Fruit fly (Drosophila melanogaster) whole organism, wandering third instar larva: ENCODE results near the gene Ns4.

Experiments
- Abd-B ChIP-seq: fragments of >200 bp; optimal IDR thresholded peaks from 2 replicates; lab custom pipeline; 2017; ENCODE audit warnings: missing biosample characterization, missing genetic modification characterization
- CG32264 ChIP-seq: fragments of 200-800 bp; sonication (Bioruptor generic); optimal IDR thresholded peaks from 2 replicates; lab custom pipeline; 2016; ENCODE audit warnings: missing biosample characterization, missing genetic modification characterization
- CG9705 ChIP-seq: fragments of 200-800 bp; sonication (Bioruptor generic); optimal IDR thresholded peaks from 2 replicates; lab custom pipeline; 2018; ENCODE audit warnings: missing biosample characterization, mild to moderate bottlenecking, missing genetic modification characterization
- CrebA ChIP-seq: fragments of 200-800 bp; sonication (Bioruptor generic); optimal IDR thresholded peaks from 2 replicates; lab custom pipeline; 2016; ENCODE audit warnings: missing biosample characterization, mild to moderate bottlenecking, missing genetic modification characterization, borderline replicate concordance
- Dfd ChIP-seq: fragments of >200 bp; optimal IDR thresholded peaks from 2 replicates; lab custom pipeline; 2017; ENCODE audit warnings: missing biosample characterization, missing genetic modification characterization
- Dif ChIP-seq: fragments of 200-275, 200-300 bp; sonication (Bioruptor generic); optimal IDR thresholded peaks from 2 replicates; lab custom pipeline; 2018; ENCODE audit warnings: missing biosample characterization, missing genetic modification characterization; ENCODE audit not compliant: partially characterized antibody
- GATAd ChIP-seq: sonication (Bioruptor generic); optimal IDR thresholded peaks from 2 replicates; lab custom pipeline; 2016; ENCODE audit warnings: missing biosample characterization, missing genetic modification characterization
- HLH106 ChIP-seq: fragments of 200-800 bp; optimal IDR thresholded peaks from 3 replicates; lab custom pipeline; 2019; ENCODE audit warnings: missing biosample characterization, mild to moderate bottlenecking, missing genetic modification characterization, moderate library complexity
- Hnf4 ChIP-seq: fragments of 200-800 bp; sonication (Bioruptor generic); optimal IDR thresholded peaks from 2 replicates; lab custom pipeline; 2016; ENCODE audit warnings: missing biosample characterization, mild to moderate bottlenecking, missing genetic modification characterization
- Hr78 ChIP-seq: fragments of >200 bp; optimal IDR thresholded peaks from 2 replicates; lab custom pipeline; 2017; ENCODE audit warnings: missing biosample characterization, missing genetic modification characterization
- Hr83 ChIP-seq: fragments of 200-300 bp; sonication (Bioruptor generic); optimal IDR thresholded peaks from 2 replicates; lab custom pipeline; 2016; ENCODE audit warnings: missing biosample characterization, mild to moderate bottlenecking, missing genetic modification characterization, moderate library complexity; ENCODE audit not compliant: poor library complexity, severe bottlenecking
- Jra ChIP-seq: sonication (Bioruptor generic); optimal IDR thresholded peaks from 2 replicates; lab custom pipeline; 2016; ENCODE audit warnings: missing biosample characterization, missing genetic modification characterization
- Mio ChIP-seq: sonication (Bioruptor generic); optimal IDR thresholded peaks from 2 replicates; lab custom pipeline; 2016; ENCODE audit warnings: missing biosample characterization, missing genetic modification characterization
- Myc ChIP-seq: fragments of >200 bp; optimal IDR thresholded peaks from 2 replicates; lab custom pipeline; 2017
- N ChIP-seq: fragments of >200 bp; optimal IDR thresholded peaks from 2 replicates; lab custom pipeline; 2018; ENCODE audit warnings: missing biosample characterization, missing external identifiers, missing genetic modification characterization
- OdsH ChIP-seq: fragments of 200-800 bp; sonication (Bioruptor generic); optimal IDR thresholded peaks from 2 replicates; lab custom pipeline; 2016; ENCODE audit warnings: missing biosample characterization, mild to moderate bottlenecking, missing genetic modification characterization
- Rel ChIP-seq, 2 experiments: fragments of 200-800 bp; sonication (Bioruptor generic) in 1 of 2; optimal IDR thresholded peaks; 2 replicates in 1 of 2; 3 replicates in 1 of 2; lab custom pipeline; 2016 to 2019; ENCODE audit warnings: mild to moderate bottlenecking in 2 of 2, missing biosample characterization in 2 of 2, missing genetic modification characterization in 2 of 2, moderate library complexity in 1 of 2
- Sp1 ChIP-seq: fragments of 200-800 bp; sonication (Bioruptor generic); optimal IDR thresholded peaks from 3 replicates; lab custom pipeline; 2019; ENCODE audit warnings: missing biosample characterization, mild to moderate bottlenecking, missing genetic modification characterization, moderate library complexity
- Vsx2 ChIP-seq: fragments of 200-300, 225-300 bp; sonication (Bioruptor generic); optimal IDR thresholded peaks from 2 replicates; lab custom pipeline; 2018; ENCODE audit warnings: missing biosample characterization, missing genetic modification characterization; ENCODE audit not compliant: partially characterized antibody
- br ChIP-seq: fragments of 200-800 bp; sonication (Bioruptor generic); optimal IDR thresholded peaks from 2 replicates; lab custom pipeline; 2016; ENCODE audit warnings: missing biosample characterization, missing genetic modification characterization
- brk ChIP-seq: fragments of 200-800 bp; sonication (Bioruptor generic); optimal IDR thresholded peaks from 2 replicates; lab custom pipeline; 2016; ENCODE audit warnings: missing biosample characterization, mild to moderate bottlenecking, missing genetic modification characterization
- dl ChIP-seq, 2 experiments: fragments of 175-275, 200-275 bp in 1 of 2; fragments of 200-275 bp in 1 of 2; sonication (Bioruptor generic); optimal IDR thresholded peaks; lab custom pipeline; 2018; ENCODE audit warnings: mild to moderate bottlenecking in 2 of 2, missing biosample characterization in 2 of 2, missing genetic modification characterization in 2 of 2, moderate library complexity in 2 of 2; ENCODE audit not compliant: partially characterized antibody in 2 of 2, insufficient read depth in 1 of 2
- dmrt93B ChIP-seq: fragments of 200-800 bp; sonication (Bioruptor generic); optimal IDR thresholded peaks from 2 replicates; lab custom pipeline; 2018; ENCODE audit warnings: missing biosample characterization, mild to moderate bottlenecking, missing genetic modification characterization
- dsf ChIP-seq: sonication (Bioruptor generic); optimal IDR thresholded peaks from 2 replicates; lab custom pipeline; 2016; ENCODE audit warnings: missing biosample characterization, missing genetic modification characterization, borderline replicate concordance
- ey ChIP-seq: fragments of 200-800 bp; sonication (Bioruptor generic); optimal IDR thresholded peaks from 2 replicates; lab custom pipeline; 2016; ENCODE audit warnings: missing biosample characterization, missing genetic modification characterization
- foxo ChIP-seq, 2 experiments: fragments of 200-800 bp; sonication (Bioruptor generic); optimal IDR thresholded peaks; 2 replicates in 1 of 2; 3 replicates in 1 of 2; lab custom pipeline; 2016 to 2017; ENCODE audit warnings: missing biosample characterization in 2 of 2, missing genetic modification characterization in 2 of 2
- fru ChIP-seq: fragments of 200-800 bp; sonication (Bioruptor generic); optimal IDR thresholded peaks from 3 replicates; lab custom pipeline; 2016; ENCODE audit warnings: missing biosample characterization, mild to moderate bottlenecking, missing genetic modification characterization
- h ChIP-seq: fragments of 200-800 bp; sonication (Bioruptor generic); optimal IDR thresholded peaks from 3 replicates; lab custom pipeline; 2016; ENCODE audit warnings: missing biosample characterization, mild to moderate bottlenecking, missing genetic modification characterization
- jim ChIP-seq: fragments of 175-275, 200-325 bp; sonication (Bioruptor generic); optimal IDR thresholded peaks from 2 replicates; lab custom pipeline; 2016; ENCODE audit warnings: missing biosample characterization, mild to moderate bottlenecking, missing genetic modification characterization
- lola ChIP-seq: fragments of >200 bp; optimal IDR thresholded peaks from 2 replicates; lab custom pipeline; 2017; ENCODE audit warnings: missing biosample characterization, missing genetic modification characterization
- pan ChIP-seq: fragments of >200 bp; optimal IDR thresholded peaks from 2 replicates; lab custom pipeline; 2017
- psq ChIP-seq: fragments of 200-800 bp; sonication (Bioruptor generic); optimal IDR thresholded peaks from 3 replicates; lab custom pipeline; 2017; ENCODE audit warnings: missing biosample characterization, mild to moderate bottlenecking, missing genetic modification characterization, moderate library complexity
- rgr ChIP-seq: fragments of 200-800 bp; sonication (Bioruptor generic); optimal IDR thresholded peaks from 3 replicates; lab custom pipeline; 2016; ENCODE audit warnings: missing biosample characterization, mild to moderate bottlenecking, missing genetic modification characterization
- sage ChIP-seq: fragments of 200-800 bp; sonication (Bioruptor generic); optimal IDR thresholded peaks from 2 replicates; lab custom pipeline; 2016; ENCODE audit warnings: missing biosample characterization, mild to moderate bottlenecking, missing genetic modification characterization
- sv ChIP-seq: fragments of 200-800 bp; sonication (Bioruptor generic); optimal IDR thresholded peaks from 3 replicates; lab custom pipeline; 2016; ENCODE audit warnings: missing biosample characterization, missing genetic modification characterization
- tai ChIP-seq: sonication (Bioruptor generic); optimal IDR thresholded peaks from 2 replicates; lab custom pipeline; 2016; ENCODE audit warnings: missing biosample characterization, missing genetic modification characterization
- usp ChIP-seq: fragments of >200 bp; optimal IDR thresholded peaks from 2 replicates; lab custom pipeline; 2017; ENCODE audit warnings: missing biosample characterization, missing genetic modification characterization
- woc ChIP-seq: sonication (Bioruptor generic); optimal IDR thresholded peaks from 2 replicates; lab custom pipeline; 2016; ENCODE audit warnings: missing biosample characterization, mild to moderate bottlenecking, missing genetic modification characterization

The Ns4 gene

dm6 chr2L:20788050-20788449 is 35.8 kb downstream of the Ns4 start:
- TF ChIP-seq psq (GFP tag; lab: Kevin White, UChicago) (no peak), ey (GFP tag; lab: Kevin White, UChicago) (no peak), Mio (no peak), foxo (GFP tag; optimal IDR thresholded peaks at IDR 0.05; lab: Kevin White, UChicago) (no peak), dsf (GFP tag; lab: Kevin White, UChicago) (no peak), Sp1 (GFP tag; lab: Kevin White, UChicago) (no peak)
- TF ChIP-seq, all 38 proteins: peak for 0

DNA sequence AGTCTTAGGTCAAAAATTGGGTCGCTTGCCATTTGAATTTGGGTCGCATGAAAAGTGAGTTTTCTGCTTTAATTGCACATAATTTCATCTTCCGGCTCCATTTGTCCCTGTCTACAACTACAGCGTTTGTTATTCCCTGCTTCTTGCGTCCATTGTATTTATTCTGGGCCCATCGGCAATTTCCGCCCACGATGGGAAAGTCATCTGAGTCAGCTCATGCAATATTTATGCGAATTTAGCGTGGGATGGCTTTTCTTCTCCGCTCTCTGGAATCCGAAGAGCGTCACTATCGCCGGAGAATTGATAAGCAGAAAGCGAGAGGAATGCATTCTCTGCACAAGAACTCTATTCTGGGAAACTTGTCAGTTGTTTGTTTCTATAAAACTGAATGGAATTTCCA is 40.2 kb downstream of the Ns4 start:
- no peak for TF ChIP-seq CG32264 (GFP tag; lab: Kevin White, UChicago)
- no peak for TF ChIP-seq CG9705
- TF ChIP-seq Jra (GFP tag; lab: Kevin White, UChicago), result no peak
- TF ChIP-seq h (GFP tag; lab: Kevin White, UChicago), result no peak
- no peak for TF ChIP-seq Hr78
- TF ChIP-seq Abd-B (GFP tag; lab: Kevin White, UChicago), result no peak
- TF ChIP-seq sv (GFP tag; lab: Kevin White, UChicago), result no peak
- no peak for TF ChIP-seq CrebA (GFP tag; lab: Kevin White, UChicago)
- no peak for TF ChIP-seq Hnf4 (GFP tag; lab: Kevin White, UChicago)
- TF ChIP-seq usp (GFP tag; lab: Kevin White, UChicago), result no peak
- no peak for TF ChIP-seq HLH106 (tag; lab: Kevin White, UChicago)
- no peak for TF ChIP-seq ey (GFP tag; lab: Kevin White, UChicago)
- TF ChIP-seq brk (GFP tag; lab: Kevin White, UChicago), result no peak
- no peak for TF ChIP-seq OdsH (GFP tag; lab: Kevin White, UChicago)
- no peak for TF ChIP-seq psq (GFP tag; lab: Kevin White, UChicago)
- no peak for TF ChIP-seq dsf (GFP tag; lab: Kevin White, UChicago)
- TF ChIP-seq N (GFP tag; lab: Kevin White, UChicago), result no peak
- no peak for TF ChIP-seq Sp1 (GFP tag; lab: Kevin White, UChicago)
- TF ChIP-seq pan (lab: Kevin White, UChicago), result no peak
- TF ChIP-seq Hr83, result no peak
- TF ChIP-seq, all 38 proteins: peak for 0

DNA sequence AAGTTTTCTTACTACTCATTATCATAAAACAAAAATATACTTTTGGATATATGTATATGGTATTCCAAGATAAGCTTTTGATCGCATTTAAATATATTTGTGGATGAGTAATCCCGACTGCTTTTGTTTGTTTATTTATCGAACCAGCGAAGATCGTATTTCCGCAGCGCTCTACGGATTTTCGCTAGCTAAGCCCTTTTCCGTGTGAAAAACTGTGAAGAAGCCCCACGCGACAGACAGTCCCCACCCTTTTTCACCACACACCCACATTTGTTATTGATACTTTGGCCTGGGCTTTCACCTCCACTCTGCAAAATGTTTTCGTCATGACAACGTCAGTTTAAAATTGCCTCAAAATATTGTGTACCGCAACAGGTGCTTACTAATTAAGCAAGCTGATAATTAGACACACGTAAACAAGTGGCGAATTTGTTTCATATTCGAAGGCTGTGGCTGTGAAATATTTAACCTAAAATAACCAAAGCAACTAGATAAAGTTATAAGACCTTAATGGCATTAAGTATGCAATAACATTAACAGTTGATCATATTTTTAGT is 40.8 kb downstream of the Ns4 start:
- no peak for TF ChIP-seq dmrt93B
- TF ChIP-seq h (GFP tag; lab: Kevin White, UChicago), result no peak
- no peak for TF ChIP-seq rgr
- TF ChIP-seq Mio, result no peak

DNA sequence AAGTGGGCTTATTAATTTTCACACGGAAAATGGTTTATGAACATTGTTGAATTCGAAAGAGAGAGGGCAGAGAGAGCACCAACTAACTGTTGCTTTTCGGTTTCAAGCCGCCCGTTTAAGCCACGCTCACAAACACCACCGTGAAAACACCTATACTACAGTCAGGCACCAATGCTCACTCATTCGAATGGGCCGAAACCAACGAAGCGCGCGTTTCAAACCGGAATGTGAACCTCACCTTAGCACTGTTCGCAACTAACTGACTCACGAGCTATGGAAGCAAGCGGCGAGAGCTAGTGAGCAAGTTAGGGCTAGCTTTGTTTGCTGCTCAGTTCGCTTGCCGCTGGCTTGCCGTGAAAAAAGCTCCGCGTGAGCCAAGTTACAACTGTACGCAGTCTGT is 41.6 kb downstream of the Ns4 start:
- TF ChIP-seq Rel (GFP tag; optimal IDR thresholded peaks at IDR 0.05; lab: Kevin White, UChicago), result peak; percentile 2
- peak; percentile 20 for TF ChIP-seq Rel (tag; optimal IDR thresholded peaks at IDR 0.05; lab: Kevin White, UChicago)
- no peak for TF ChIP-seq CrebA (GFP tag; lab: Kevin White, UChicago)
- TF ChIP-seq psq (GFP tag; lab: Kevin White, UChicago), result peak; percentile 8
- no peak for TF ChIP-seq pan (lab: Kevin White, UChicago)
- TF ChIP-seq Abd-B (GFP tag; lab: Kevin White, UChicago), result no peak
- TF ChIP-seq Sp1 (GFP tag; lab: Kevin White, UChicago), result peak; percentile 20
- no peak for TF ChIP-seq Myc
- TF ChIP-seq Vsx2 (GFP tag; lab: Kevin White, UChicago), result no peak
- no peak for TF ChIP-seq usp (GFP tag; lab: Kevin White, UChicago)
- no peak for TF ChIP-seq tai
- TF ChIP-seq foxo (GFP tag; optimal IDR thresholded peaks at IDR 0.05; lab: Kevin White, UChicago), result no peak
- no peak for TF ChIP-seq Mio
- TF ChIP-seq Hr83, result peak; percentile 91
- TF ChIP-seq sage, result no peak
- TF ChIP-seq rgr, result no peak
- no peak for TF ChIP-seq ey (GFP tag; lab: Kevin White, UChicago)
- peak; percentile 53 for TF ChIP-seq Hnf4 (GFP tag; lab: Kevin White, UChicago)
- peak in 1 of 2 experiments; percentile 26 for TF ChIP-seq dl (GFP tag; optimal IDR thresholded peaks at IDR 0.05; lab: Kevin White, UChicago; ENCODE audit: insufficient read depth in 1 of 2, partially characterized antibody in 2 of 2)
- no peak for TF ChIP-seq CG32264 (GFP tag; lab: Kevin White, UChicago)
- no peak for TF ChIP-seq N (GFP tag; lab: Kevin White, UChicago)
- TF ChIP-seq jim, result peak; percentile 56
- TF ChIP-seq Jra (GFP tag; lab: Kevin White, UChicago), result peak; percentile 76
- TF ChIP-seq Dfd (GFP tag; lab: Kevin White, UChicago), result no peak
- no peak for TF ChIP-seq HLH106 (tag; lab: Kevin White, UChicago)
- TF ChIP-seq Hr78, result no peak
- TF ChIP-seq GATAd (GFP tag; lab: Kevin White, UChicago), result no peak
- TF ChIP-seq Dif (GFP tag; lab: Kevin White, UChicago), result peak; percentile 74
- no peak for TF ChIP-seq lola (GFP tag; lab: Kevin White, UChicago)
- peak; percentile 38 for TF ChIP-seq br (GFP tag; lab: Kevin White, UChicago)
- peak; percentile 63 for TF ChIP-seq fru (GFP tag; lab: Kevin White, UChicago)
- TF ChIP-seq dmrt93B, result no peak
- no peak for TF ChIP-seq OdsH (GFP tag; lab: Kevin White, UChicago)
- TF ChIP-seq brk (GFP tag; lab: Kevin White, UChicago), result no peak
- no peak for TF ChIP-seq dsf (GFP tag; lab: Kevin White, UChicago)
- TF ChIP-seq woc (GFP tag; lab: Kevin White, UChicago), result no peak
- TF ChIP-seq sv (GFP tag; lab: Kevin White, UChicago), result no peak
- no peak for TF ChIP-seq CG9705
- TF ChIP-seq h (GFP tag; lab: Kevin White, UChicago), result peak; percentile 7
